Fruit fly (Drosophila melanogaster) whole organism, embryonic: ENCODE measurements around the gene CG15332.

Experiments used
- Asciz ChIP-seq: fragments of 200-800 bp; sonication (Bioruptor generic); optimal IDR thresholded peaks from 2 replicates; lab custom pipeline; 2017; ENCODE audit warnings: missing biosample characterization, mild to moderate bottlenecking, missing genetic modification characterization, missing genetic modification reagents
- Atf6 ChIP-seq: fragments of 200-800 bp; sonication (Bioruptor generic); IDR thresholded peaks from 2 replicates; pipeline ENCODE4 v1.3.6; 2022; ENCODE audit warnings: missing biosample characterization, missing genetic modification characterization
- B-H1 ChIP-seq: fragments of 200-800 bp; sonication (Bioruptor generic); IDR thresholded peaks from 3 replicates; pipeline ENCODE4 v1.3.6; 2022; ENCODE audit warnings: missing biosample characterization, missing genetic modification characterization
- B-H2 ChIP-seq: fragments of 200-800 bp; sonication (Bioruptor generic); optimal IDR thresholded peaks from 2 replicates; lab custom pipeline; 2018; ENCODE audit warnings: missing biosample characterization, mild to moderate bottlenecking, missing genetic modification characterization
- CG10366 ChIP-seq: fragments of 200-800 bp; sonication (Bioruptor generic); IDR thresholded peaks from 2 replicates; pipeline ENCODE4 v1.3.6; 2022; ENCODE audit warnings: missing biosample characterization, missing genetic modification characterization
- CG10543 ChIP-seq: fragments of 200-800 bp; sonication (Bioruptor generic); optimal IDR thresholded peaks from 3 replicates; lab custom pipeline; 2017; ENCODE audit warnings: missing biosample characterization, mild to moderate bottlenecking, missing genetic modification characterization, moderate library complexity
- CG11093 ChIP-seq: fragments of 200-800 bp; sonication (Bioruptor generic); IDR thresholded peaks from 3 replicates; pipeline ENCODE4 v1.3.6; 2022; ENCODE audit warnings: missing biosample characterization, missing genetic modification characterization
- CG11696 ChIP-seq: fragments of 200-800 bp; sonication (Bioruptor generic); IDR thresholded peaks from 2 replicates; pipeline ENCODE4 v1.3.6; 2022; ENCODE audit warnings: missing biosample characterization, missing genetic modification characterization
- CG11723 ChIP-seq: fragments of 200-800 bp; sonication (Bioruptor generic); optimal IDR thresholded peaks from 2 replicates; lab custom pipeline; 2017; ENCODE audit warnings: missing biosample characterization, mild to moderate bottlenecking, missing genetic modification characterization
- CG12104 ChIP-seq: fragments of 200-800 bp; sonication (Bioruptor generic); optimal IDR thresholded peaks from 3 replicates; lab custom pipeline; 2016; ENCODE audit warnings: missing biosample characterization, missing genetic modification characterization
- CG12769 ChIP-seq: fragments of 200-800 bp; sonication (Bioruptor generic); optimal IDR thresholded peaks from 2 replicates; lab custom pipeline; 2019; ENCODE audit warnings: missing biosample characterization, mild to moderate bottlenecking, missing genetic modification characterization, moderate library complexity
- CG13775 ChIP-seq: fragments of 200-800 bp; sonication (Bioruptor generic); optimal IDR thresholded peaks from 3 replicates; lab custom pipeline; 2017; ENCODE audit warnings: missing biosample characterization, mild to moderate bottlenecking, missing genetic modification characterization
- CG17612 ChIP-seq: fragments of 200-800 bp; sonication (Bioruptor generic); IDR thresholded peaks from 2 replicates; pipeline ENCODE4 v1.3.6; 2022; ENCODE audit warnings: missing biosample characterization, missing genetic modification characterization
- CG17802 ChIP-seq: fragments of 200-800 bp; sonication (Bioruptor generic); optimal IDR thresholded peaks from 2 replicates; lab custom pipeline; 2018; ENCODE audit warnings: missing biosample characterization, mild to moderate bottlenecking, missing genetic modification characterization, moderate library complexity
- CG2129 ChIP-seq: fragments of 200-800 bp; sonication (Bioruptor generic); IDR thresholded peaks from 2 replicates; pipeline ENCODE4 v1.3.6; 2022; ENCODE audit warnings: missing biosample characterization, missing genetic modification characterization; ENCODE audit not compliant: partially characterized antibody
- CG2202 ChIP-seq: fragments of 200-800 bp; sonication (Bioruptor generic); optimal IDR thresholded peaks from 2 replicates; lab custom pipeline; 2018; ENCODE audit warnings: missing biosample characterization, mild to moderate bottlenecking, missing genetic modification characterization
- CG30020 ChIP-seq: fragments of 200-800 bp; optimal IDR thresholded peaks from 2 replicates; lab custom pipeline; 2019; ENCODE audit warnings: missing biosample characterization, mild to moderate bottlenecking, missing genetic modification characterization, moderate library complexity
- CG7556 ChIP-seq: fragments of 200-800 bp; sonication (Bioruptor generic); optimal IDR thresholded peaks from 2 replicates; lab custom pipeline; 2017; ENCODE audit warnings: missing biosample characterization, mild to moderate bottlenecking, missing genetic modification characterization
- Chrac-16 ChIP-seq: fragments of 200-800 bp; sonication (Bioruptor generic); optimal IDR thresholded peaks from 3 replicates; lab custom pipeline; 2016; ENCODE audit warnings: missing biosample characterization, missing genetic modification characterization
- Dfd ChIP-seq, 2 experiments: fragments of >200 bp; optimal IDR thresholded peaks; 2 replicates each; lab custom pipeline; 2017; ENCODE audit warnings: missing biosample characterization in 2 of 2, missing genetic modification characterization in 2 of 2
- ERR ChIP-seq: fragments of 200-800 bp; sonication (Bioruptor generic); optimal IDR thresholded peaks from 2 replicates; lab custom pipeline; 2016; ENCODE audit warnings: missing biosample characterization, missing genetic modification characterization
- Ets97D ChIP-seq: fragments of 200-800 bp; sonication (Bioruptor generic); optimal IDR thresholded peaks from 3 replicates; lab custom pipeline; 2016; ENCODE audit warnings: missing biosample characterization, missing genetic modification characterization
- Fer2 ChIP-seq: fragments of 200-800 bp; sonication (Bioruptor generic); optimal IDR thresholded peaks from 2 replicates; lab custom pipeline; 2018; ENCODE audit warnings: missing biosample characterization, mild to moderate bottlenecking, missing genetic modification characterization, moderate library complexity
- H15 ChIP-seq: fragments of 200-800 bp; sonication (Bioruptor generic); IDR thresholded peaks from 3 replicates; pipeline ENCODE4 v1.3.6; 2022; ENCODE audit warnings: missing biosample characterization, missing genetic modification characterization
- Lim3 ChIP-seq: fragments of 200-800 bp; sonication (Bioruptor generic); IDR thresholded peaks from 2 replicates; pipeline ENCODE4 v1.3.6; 2022; ENCODE audit warnings: missing biosample characterization, missing genetic modification characterization
- Neu2 ChIP-seq: fragments of 200-800 bp; sonication (Bioruptor generic); optimal IDR thresholded peaks from 3 replicates; lab custom pipeline; 2016; ENCODE audit warnings: missing biosample characterization, missing genetic modification characterization, borderline replicate concordance
- Nf-YA ChIP-seq: fragments of 200-800 bp; sonication (Bioruptor generic); IDR thresholded peaks from 2 replicates; pipeline ENCODE4 v1.3.6; 2022; ENCODE audit warnings: missing biosample characterization, missing genetic modification characterization
- ara ChIP-seq: fragments of 200-800 bp; sonication (Bioruptor generic); IDR thresholded peaks from 2 replicates; pipeline ENCODE4 v1.3.6; 2022; ENCODE audit warnings: missing biosample characterization, missing genetic modification characterization
- ash1 ChIP-seq: fragments of 200-800 bp; sonication (Bioruptor generic); optimal IDR thresholded peaks from 2 replicates; lab custom pipeline; 2018; ENCODE audit warnings: missing biosample characterization, mild to moderate bottlenecking, missing genetic modification characterization
- bowl ChIP-seq: fragments of 200-800 bp; sonication (Bioruptor generic); IDR thresholded peaks from 2 replicates; pipeline ENCODE4 v1.3.6; 2022; ENCODE audit warnings: missing biosample characterization, missing genetic modification characterization
- br ChIP-seq: fragments of >200 bp; optimal IDR thresholded peaks from 2 replicates; lab custom pipeline; 2017
- chn ChIP-seq: fragments of 200-800 bp; sonication (Bioruptor generic); optimal IDR thresholded peaks from 2 replicates; lab custom pipeline; 2016; ENCODE audit warnings: missing biosample characterization, missing genetic modification characterization
- da ChIP-seq: fragments of 200-800 bp; sonication (Bioruptor generic); optimal IDR thresholded peaks from 2 replicates; lab custom pipeline; 2016; ENCODE audit warnings: missing biosample characterization, missing genetic modification characterization
- dan ChIP-seq: fragments of 200-800 bp; sonication (Bioruptor generic); IDR thresholded peaks from 2 replicates; pipeline ENCODE4 v1.3.6; 2022; ENCODE audit warnings: missing biosample characterization, missing genetic modification characterization
- danr ChIP-seq: fragments of 200-800 bp; sonication (Bioruptor generic); IDR thresholded peaks from 2 replicates; pipeline ENCODE4 v1.3.6; 2022; ENCODE audit warnings: missing biosample characterization, missing genetic modification characterization
- dimm ChIP-seq: fragments of 200-800 bp; sonication (Bioruptor generic); IDR thresholded peaks from 2 replicates; pipeline ENCODE4 v1.3.6; 2022; ENCODE audit warnings: missing biosample characterization, missing genetic modification characterization
- dm ChIP-seq: fragments of 200-800 bp; sonication (Bioruptor generic); optimal IDR thresholded peaks from 3 replicates; lab custom pipeline; 2016; ENCODE audit warnings: missing biosample characterization, missing genetic modification characterization
- fu2 ChIP-seq: fragments of 200-800 bp; sonication (Bioruptor generic); optimal IDR thresholded peaks from 2 replicates; lab custom pipeline; 2016; ENCODE audit warnings: missing biosample characterization, missing genetic modification characterization
- gem ChIP-seq: fragments of 200-800 bp; sonication (Bioruptor generic); optimal IDR thresholded peaks from 2 replicates; lab custom pipeline; 2019; ENCODE audit warnings: missing biosample characterization, mild to moderate bottlenecking, missing genetic modification characterization, moderate library complexity
- hbn ChIP-seq: fragments of 200-800 bp; sonication (Bioruptor generic); IDR thresholded peaks from 2 replicates; pipeline ENCODE4 v1.3.6; 2022; ENCODE audit warnings: missing biosample characterization, missing genetic modification characterization; ENCODE audit not compliant: partially characterized antibody
- hth ChIP-seq: fragments of >200 bp; optimal IDR thresholded peaks from 2 replicates; lab custom pipeline; 2017; ENCODE audit warnings: inconsistent platforms
- insv ChIP-seq, 2 experiments: fragments of 200-800 bp; sonication (Bioruptor generic); optimal IDR thresholded peaks; 3 replicates each; lab custom pipeline; 2016 to 2018; ENCODE audit warnings: missing biosample characterization in 2 of 2, missing genetic modification characterization in 2 of 2
- lbe ChIP-seq: fragments of 200-800 bp; sonication (Bioruptor generic); optimal IDR thresholded peaks from 2 replicates; lab custom pipeline; 2016; ENCODE audit warnings: missing biosample characterization, mild to moderate bottlenecking, missing genetic modification characterization
- luna ChIP-seq: fragments of 200-800 bp; sonication (Bioruptor generic); optimal IDR thresholded peaks from 2 replicates; lab custom pipeline; 2016; ENCODE audit warnings: missing biosample characterization, missing genetic modification characterization
- onecut ChIP-seq: fragments of 200-800 bp; sonication (Bioruptor generic); IDR thresholded peaks from 2 replicates; pipeline ENCODE4 v1.3.6; 2022; ENCODE audit warnings: missing biosample characterization, missing genetic modification characterization
- org-1 ChIP-seq: fragments of 200-800 bp; sonication (Bioruptor generic); optimal IDR thresholded peaks from 2 replicates; lab custom pipeline; 2017; ENCODE audit warnings: missing biosample characterization, missing genetic modification characterization
- pho ChIP-seq: fragments of 200-800 bp; sonication (Bioruptor generic); optimal IDR thresholded peaks from 2 replicates; lab custom pipeline; 2016; ENCODE audit warnings: missing biosample characterization, missing genetic modification characterization
- ranshi ChIP-seq: fragments of 200-800 bp; sonication (Bioruptor generic); IDR thresholded peaks from 2 replicates; pipeline ENCODE4 v1.3.6; 2022; ENCODE audit warnings: missing biosample characterization, missing genetic modification characterization
- stc ChIP-seq: fragments of 200-800 bp; sonication (Bioruptor generic); IDR thresholded peaks from 2 replicates; pipeline ENCODE4 v1.3.6; 2022; ENCODE audit warnings: missing biosample characterization, missing genetic modification characterization
- twi ChIP-seq: fragments of 200-800 bp; optimal IDR thresholded peaks from 2 replicates; lab custom pipeline; 2019; ENCODE audit warnings: missing biosample characterization, mild to moderate bottlenecking, missing genetic modification characterization, moderate library complexity
- vnd ChIP-seq: fragments of 200-800 bp; sonication (Bioruptor generic); IDR thresholded peaks from 3 replicates; pipeline ENCODE4 v1.3.6; 2022; ENCODE audit warnings: missing biosample characterization, missing genetic modification characterization; ENCODE audit not compliant: partially characterized antibody

The CG15332 gene

DNA sequence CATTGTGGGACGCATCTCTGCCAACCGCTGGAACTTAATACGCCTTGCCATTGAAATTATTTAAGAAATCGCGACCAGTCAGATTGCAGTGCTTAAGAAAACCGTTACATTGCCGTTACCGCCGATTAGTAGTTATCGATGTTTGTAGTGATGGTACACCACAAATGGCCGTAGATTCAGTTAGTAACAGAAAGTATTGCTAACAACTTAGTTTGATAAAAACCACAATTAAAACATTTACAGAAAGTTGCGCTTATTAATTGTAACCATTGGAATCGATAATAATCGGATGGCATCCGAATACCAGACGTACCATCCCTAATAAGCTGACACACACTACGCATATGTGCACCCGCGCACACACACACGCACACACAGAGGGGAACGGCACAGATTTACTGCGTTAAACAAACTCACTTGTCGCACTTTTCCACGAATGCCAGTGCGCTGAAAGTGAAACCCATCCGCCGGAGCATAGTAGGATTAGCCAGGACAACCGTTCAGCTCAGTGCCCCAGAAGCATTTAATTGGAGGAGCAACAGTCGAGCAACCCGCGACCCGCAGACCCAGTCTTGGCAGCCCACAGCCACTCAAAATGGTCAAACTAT lies 35.6 kb downstream of the CG15332 start, which contains the start of the genes hdm and Ykt6 (continued):
- TF ChIP-seq CG2129 (GFP tag; lab: Robert Waterston, UW) = peak; percentile 93
- peak; percentile 96 for TF ChIP-seq vnd (GFP tag; lab: Robert Waterston, UW)
- peak; percentile 82 for TF ChIP-seq ranshi (GFP tag; lab: Robert Waterston, UW)
- TF ChIP-seq CG17802 (tag; lab: Kevin White, UChicago) = peak; percentile 17
- TF ChIP-seq Atf6 (GFP tag; lab: Robert Waterston, UW) = peak; percentile 85
- TF ChIP-seq hth (lab: Kevin White, UChicago) = no peak
- TF ChIP-seq CG11723 (GFP tag; lab: Kevin White, UChicago) = no peak
- peak; percentile 83 for TF ChIP-seq B-H2 (GFP tag; lab: Kevin White, UChicago)
- peak; percentile 26 for TF ChIP-seq da (GFP tag; lab: Kevin White, UChicago)
- TF ChIP-seq CG11093 (GFP tag; lab: Robert Waterston, UW) = peak; percentile 68
- TF ChIP-seq pho = peak; percentile 76
- peak; percentile 67 for TF ChIP-seq dm (GFP tag; lab: Kevin White, UChicago)
- peak; percentile 68 for TF ChIP-seq twi
- TF ChIP-seq bowl (GFP tag; lab: Robert Waterston, UW) = peak; percentile 63; the same call in 1 of the 2 replicates
- TF ChIP-seq CG17612 (GFP tag; lab: Robert Waterston, UW) = peak; percentile 62
- TF ChIP-seq Lim3 (GFP tag; lab: Robert Waterston, UW) = no peak
- peak; percentile 85 for TF ChIP-seq H15 (GFP tag; lab: Robert Waterston, UW)
- peak; percentile 44 for TF ChIP-seq CG30020 (tag; lab: Kevin White, UChicago)
- peak; percentile 74 for TF ChIP-seq ERR (GFP tag; lab: Kevin White, UChicago)
- peak; percentile 78 for TF ChIP-seq stc (GFP tag; lab: Robert Waterston, UW)
- no peak for TF ChIP-seq br (lab: Kevin White, UChicago)
- no peak for TF ChIP-seq CG12769 (tag; lab: Kevin White, UChicago)
- peak; percentile 73 for TF ChIP-seq Ets97D (GFP tag; lab: Kevin White, UChicago)
- peak; percentile 28 for TF ChIP-seq org-1 (GFP tag; lab: Kevin White, UChicago)
- peak; percentile 61 for TF ChIP-seq onecut (GFP tag; lab: Robert Waterston, UW)
- no peak for TF ChIP-seq Dfd (GFP tag; optimal IDR thresholded peaks at IDR 0.05; lab: Kevin White, UChicago)
- peak; percentile 71; the same call in 1 of the 2 replicates for TF ChIP-seq danr (GFP tag; lab: Robert Waterston, UW)
- TF ChIP-seq CG10366 = peak; percentile 70
- peak; percentile 70 for TF ChIP-seq fu2 (GFP tag; lab: Kevin White, UChicago)
- TF ChIP-seq ara (GFP tag; lab: Robert Waterston, UW) = peak; percentile 85
- no peak for TF ChIP-seq dimm (GFP tag; lab: Robert Waterston, UW)
- peak; percentile 96 for TF ChIP-seq hbn
- peak; percentile 74 for TF ChIP-seq Chrac-16 (GFP tag; lab: Kevin White, UChicago)
- peak; percentile 38 for TF ChIP-seq luna (GFP tag; lab: Kevin White, UChicago)
- TF ChIP-seq Asciz (GFP tag; lab: Kevin White, UChicago) = no peak
- peak in 1 of 2 experiments; percentile 45 for TF ChIP-seq insv (GFP tag; optimal IDR thresholded peaks at IDR 0.05; lab: Kevin White, UChicago)
- peak; percentile 39 for TF ChIP-seq Fer2 (tag; lab: Kevin White, UChicago)
- peak; percentile 59 for TF ChIP-seq CG2202 (tag; lab: Kevin White, UChicago)
- TF ChIP-seq CG12104 = peak; percentile 51
- TF ChIP-seq ash1 (GFP tag; lab: Kevin White, UChicago) = no peak
- peak; percentile 58; the same call in 1 of the 2 replicates for TF ChIP-seq Nf-YA (GFP tag; lab: Robert Waterston, UW)
- peak; percentile 83 for TF ChIP-seq gem (tag; lab: Kevin White, UChicago)
- TF ChIP-seq CG11696 (GFP tag; lab: Robert Waterston, UW) = peak; percentile 37; the same call in 1 of the 2 replicates
- peak; percentile 64 for TF ChIP-seq lbe (GFP tag; lab: Kevin White, UChicago)
- TF ChIP-seq CG13775 (GFP tag; lab: Kevin White, UChicago) = peak; percentile 76
- TF ChIP-seq Neu2 (GFP tag; lab: Kevin White, UChicago) = peak; percentile 97
- peak; percentile 40 for TF ChIP-seq CG10543 (GFP tag; lab: Kevin White, UChicago)
- no peak for TF ChIP-seq dan (GFP tag; lab: Robert Waterston, UW)
- TF ChIP-seq B-H1 (GFP tag; lab: Robert Waterston, UW) = peak; percentile 44; the same call in 2 of the 3 replicates
- peak; percentile 52 for TF ChIP-seq CG7556 (GFP tag; lab: Kevin White, UChicago)
- peak; percentile 76 for TF ChIP-seq chn (GFP tag; lab: Kevin White, UChicago)
